Fruit fly (Drosophila melanogaster): ENCODE results near the gene CG11686.

- TF ChIP-seq sob (GFP tag; IDR thresholded peaks at IDR 0.05) (no peak), Dip2 (GFP tag; IDR thresholded peaks at IDR 0.05) (no peak), ERR (GFP tag; optimal IDR thresholded peaks at IDR 0.05) (no peak), tup (GFP tag; optimal IDR thresholded peaks at IDR 0.05) (no peak), CG3163 (GFP tag; optimal IDR thresholded peaks at IDR 0.05) (no peak), peb (GFP tag; IDR thresholded peaks at IDR 0.05) (no peak), pan (optimal IDR thresholded peaks at IDR 0.05) (no peak), pan (GFP tag; optimal IDR thresholded peaks at IDR 0.05 in 1 of 2, IDR thresholded peaks at IDR 0.05 in 1 of 2) (no peak), Poxn (GFP tag; IDR thresholded peaks at IDR 0.05) (no peak), Nf-YB (GFP tag; optimal IDR thresholded peaks at IDR 0.05) (no peak), Bgb (GFP tag; IDR thresholded peaks at IDR 0.05; ENCODE audit: partially characterized antibody) (no peak)
Measured at dm6 chr3R:13304512-13305069, 44.4 kb downstream of the CG11686 start.

Data from whole organism, embryonic.